Worm (Caenorhabditis elegans): ENCODE results near the gene hat-1.
A peak's percentile ranks its signal among the peaks of the same experiment; 100 is the strongest.

Gene hat-1

DNA sequence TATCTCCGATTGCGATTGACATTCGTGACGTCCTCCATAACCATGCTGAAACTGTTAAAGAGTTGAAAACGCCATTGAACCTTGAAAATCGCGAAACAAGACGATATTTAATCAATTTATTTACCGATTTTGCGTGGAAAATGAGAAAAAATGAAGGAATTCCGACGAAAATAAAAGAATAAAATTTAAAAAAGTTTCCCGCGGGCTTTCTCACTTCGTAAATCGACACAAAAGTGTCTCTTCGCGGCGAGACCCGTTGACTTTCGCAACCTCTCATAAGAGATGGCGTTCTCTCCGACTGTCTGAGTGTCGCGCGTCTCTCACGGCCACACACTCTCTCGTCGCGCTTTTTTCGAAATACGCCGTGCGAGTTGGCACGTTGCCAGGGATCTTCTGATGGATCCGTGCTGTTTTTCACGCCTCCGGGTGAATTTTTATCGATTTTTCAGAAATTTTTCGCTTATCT lies at the start of gene hat-1 (continued):
- TF ChIP-seq lin-35 (GFP tag; optimal IDR thresholded peaks at IDR 0.05) (peak; percentile 93 to 94), fos-1 (tag; optimal IDR thresholded peaks at IDR 0.05) (peak; percentile 92), unc-86 (tag; optimal IDR thresholded peaks at IDR 0.05) (peak; percentile 98), unc-130 (tag; optimal IDR thresholded peaks at IDR 0.05) (peak; percentile 78), fkh-4 (tag; optimal IDR thresholded peaks at IDR 0.05; ENCODE audit: borderline replicate concordance) (peak; percentile 76), C34B4.2 (tag; optimal IDR thresholded peaks at IDR 0.05) (peak; percentile 52), vab-15 (tag; optimal IDR thresholded peaks at IDR 0.05) (no peak), lin-15B (tag; optimal IDR thresholded peaks at IDR 0.05) (peak; percentile 91), ceh-82 (tag; optimal IDR thresholded peaks at IDR 0.05) (peak; percentile 95 to 97 (median 96)), ceh-88 (GFP tag; IDR thresholded peaks at IDR 0.05) (peak; percentile 86; the same call in 1 of the 2 replicates), nhr-77 (tag; optimal IDR thresholded peaks at IDR 0.05) (peak; percentile 91), pax-3 (tag; optimal IDR thresholded peaks at IDR 0.05) (peak; percentile 94), C04F5.9 (tag; optimal IDR thresholded peaks at IDR 0.05) (peak; percentile 94), nhr-12 (tag; optimal IDR thresholded peaks at IDR 0.05) (no peak), ceh-8 (GFP tag; optimal IDR thresholded peaks at IDR 0.05) (peak; percentile 88), elt-3 (tag; optimal IDR thresholded peaks at IDR 0.05) (peak in 3 of 6 experiments; percentile 71 to 95 (median 91)), rnt-1 (tag; optimal IDR thresholded peaks at IDR 0.05) (peak; percentile 96), nhr-19 (GFP tag; conservative IDR thresholded peaks at IDR 0.05) (peak; percentile 97), swsn-7 (tag; optimal IDR thresholded peaks at IDR 0.05) (peak; percentile 97), nhr-47 (tag; optimal IDR thresholded peaks at IDR 0.05) (peak; percentile 98), C16A3.4 (tag; optimal IDR thresholded peaks at IDR 0.05) (peak; percentile 88), efl-1 (optimal IDR thresholded peaks at IDR 0.05) (peak; percentile 95 to 97), efl-1 (GFP tag; optimal IDR thresholded peaks at IDR 0.05 in 1 of 2) (peak; percentile 90 to 99), snu-23 (GFP tag; optimal IDR thresholded peaks at IDR 0.05) (peak; percentile 98), tlp-1 (tag; optimal IDR thresholded peaks at IDR 0.05) (no peak), F16B12.6 (tag; optimal IDR thresholded peaks at IDR 0.05) (peak; percentile 70), nhr-20 (tag; optimal IDR thresholded peaks at IDR 0.05) (peak; percentile 97), egl-27 (tag; optimal IDR thresholded peaks at IDR 0.05) (peak in 1 of 2 experiments; percentile 7), ces-1 (GFP tag; optimal IDR thresholded peaks at IDR 0.05) (no peak), mdl-1 (tag; optimal IDR thresholded peaks at IDR 0.05) (peak in 1 of 2 experiments; percentile 85), sup-37 (GFP tag; optimal IDR thresholded peaks at IDR 0.05) (peak; percentile 87), xbp-1 (tag; optimal IDR thresholded peaks at IDR 0.05) (peak; percentile 97)

DNA sequence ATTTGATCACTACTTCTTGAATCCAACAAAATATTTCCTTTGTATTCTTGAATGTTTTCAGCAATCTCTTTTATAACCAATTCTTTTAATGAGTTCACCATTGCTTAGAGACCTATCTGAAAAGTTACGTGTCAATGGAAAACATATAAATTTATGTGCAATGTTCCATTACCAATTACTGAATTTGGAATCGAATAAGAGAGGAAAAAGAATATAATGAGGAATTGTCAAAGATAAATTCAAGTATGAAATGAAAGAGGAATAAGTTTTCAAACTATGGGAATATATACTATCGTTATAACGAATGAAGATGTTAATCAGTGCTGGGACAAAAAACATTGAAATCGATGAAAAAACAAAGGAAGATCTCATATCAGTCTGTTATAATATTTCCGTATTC lies 44.0 kb upstream of the hat-1 start, which contains the start of gene H04D03.4:
Gene H04D03.4 (minus strand): TSS at position 101 of the 400 bp plus-strand sequence.
- no peak for TF ChIP-seq unc-98 (GFP tag; IDR thresholded peaks at IDR 0.05)
- TF ChIP-seq unc-86 (tag; optimal IDR thresholded peaks at IDR 0.05): no peak
- TF ChIP-seq lin-35 (GFP tag; optimal IDR thresholded peaks at IDR 0.05): no peak

DNA sequence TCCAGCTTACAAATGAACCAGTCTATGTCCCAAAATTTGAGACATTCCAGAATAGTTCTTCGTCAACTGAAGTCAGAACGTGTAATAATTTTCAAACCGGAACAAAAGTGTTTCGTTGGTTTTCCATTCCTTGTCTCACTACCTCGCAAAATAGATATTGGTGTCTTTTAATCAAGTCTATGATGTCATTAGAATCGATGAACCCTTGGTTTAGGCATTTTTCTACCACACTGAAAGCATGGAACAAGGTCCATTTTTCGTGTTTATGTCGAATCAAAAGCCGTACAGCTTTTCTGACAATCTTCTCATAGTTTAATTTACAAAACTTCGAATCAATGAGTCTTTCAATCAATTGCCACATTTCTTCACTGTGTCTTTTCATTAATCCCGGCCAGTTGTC lies 39.7 kb upstream of the hat-1 start, which contains the start of gene H04D03.7:
Gene H04D03.7 (minus strand): TSS at position 101 of the 400 bp plus-strand sequence.
- TF ChIP-seq unc-130 (tag; optimal IDR thresholded peaks at IDR 0.05): no peak
- TF ChIP-seq unc-86 (tag; optimal IDR thresholded peaks at IDR 0.05): no peak
- TF ChIP-seq aha-1 (tag; optimal IDR thresholded peaks at IDR 0.05): no peak
- TF ChIP-seq xbp-1 (tag; optimal IDR thresholded peaks at IDR 0.05): no peak
- TF ChIP-seq tlp-1 (tag; optimal IDR thresholded peaks at IDR 0.05): no peak
- TF ChIP-seq zip-4 (GFP tag; optimal IDR thresholded peaks at IDR 0.05): no peak
- no peak for TF ChIP-seq nhr-85 (tag)
- no peak for TF ChIP-seq mab-9 (GFP tag; IDR thresholded peaks at IDR 0.05)
- TF ChIP-seq nhr-20 (tag; optimal IDR thresholded peaks at IDR 0.05): no peak
- no peak for TF ChIP-seq lin-14 (GFP tag; optimal IDR thresholded peaks at IDR 0.05)
- no peak for TF ChIP-seq aly-2 (tag; optimal IDR thresholded peaks at IDR 0.05)
- TF ChIP-seq egl-13 (tag; optimal IDR thresholded peaks at IDR 0.05): no peak
- TF ChIP-seq lin-15B (tag; optimal IDR thresholded peaks at IDR 0.05): no peak
- no peak for TF ChIP-seq nhr-28 (tag; optimal IDR thresholded peaks at IDR 0.05)
- no peak for TF ChIP-seq hlh-4 (tag; optimal IDR thresholded peaks at IDR 0.05)
- no peak for TF ChIP-seq egl-27 (tag; optimal IDR thresholded peaks at IDR 0.05)
- no peak for TF ChIP-seq ceh-63 (GFP tag; optimal IDR thresholded peaks at IDR 0.05)
- TF ChIP-seq unc-98 (GFP tag; IDR thresholded peaks at IDR 0.05): no peak
- TF ChIP-seq efl-1 (optimal IDR thresholded peaks at IDR 0.05): no peak
- TF ChIP-seq efl-1 (GFP tag; optimal IDR thresholded peaks at IDR 0.05 in 1 of 2): no peak
- no peak for TF ChIP-seq ceh-82 (tag; optimal IDR thresholded peaks at IDR 0.05)

All from whole organism, L1 larva.